Worm (Caenorhabditis elegans) whole organism, L3 larva: ENCODE results near the gene R144.10.

Experiments used
- R02D3.7 ChIP-seq: fragments of 150-350 bp; optimal IDR thresholded peaks from 2 replicates; lab custom pipeline; 2014; ENCODE audit warnings: missing biosample characterization, missing genetic modification characterization
- ZK546.5 ChIP-seq: sonication (generic microtip); optimal IDR thresholded peaks from 2 replicates; lab custom pipeline; 2017; ENCODE audit warnings: missing biosample characterization, missing genetic modification characterization
- aly-2 ChIP-seq: fragments of 150-350 bp; optimal IDR thresholded peaks from 2 replicates; lab custom pipeline; 2014; ENCODE audit warnings: missing biosample characterization, missing genetic modification characterization
- ama-1 ChIP-seq: fragments of 150-350 bp; optimal IDR thresholded peaks from 2 replicates; lab custom pipeline; 2018
- ceh-16 ChIP-seq: sonication (generic microtip); optimal IDR thresholded peaks from 2 replicates; lab custom pipeline; 2017; ENCODE audit warnings: missing biosample characterization, missing genetic modification characterization
- ceh-28 ChIP-seq: fragments of 150-350 bp; optimal IDR thresholded peaks from 2 replicates; lab custom pipeline; 2014; ENCODE audit warnings: missing biosample characterization, missing genetic modification reagents, missing genetic modification characterization
- ceh-9 ChIP-seq: sonication (generic microtip); optimal IDR thresholded peaks from 2 replicates; lab custom pipeline; 2018; ENCODE audit warnings: missing biosample characterization, missing genetic modification characterization
- daf-12 ChIP-seq: fragments of 150-350 bp; optimal IDR thresholded peaks from 2 replicates; lab custom pipeline; 2014; ENCODE audit warnings: missing biosample characterization, missing genetic modification reagents, missing genetic modification characterization
- egl-27 ChIP-seq: sonication (generic microtip); optimal IDR thresholded peaks from 4 replicates; lab custom pipeline; 2017; ENCODE audit warnings: missing biosample characterization, missing genetic modification reagents, missing genetic modification characterization
- egl-5 ChIP-seq: fragments of 150-350 bp; optimal IDR thresholded peaks from 2 replicates; lab custom pipeline; 2017; ENCODE audit warnings: missing biosample characterization, missing genetic modification reagents, missing genetic modification characterization, inconsistent platforms
- elt-1 ChIP-seq: fragments of 150-350 bp; optimal IDR thresholded peaks from 2 replicates; lab custom pipeline; 2014; ENCODE audit warnings: missing biosample characterization, missing genetic modification characterization
- elt-2 ChIP-seq: sonication (generic microtip); optimal IDR thresholded peaks from 2 replicates; lab custom pipeline; 2016; ENCODE audit warnings: missing genetic modification reagents, mild to moderate bottlenecking, missing genetic modification characterization, missing compliant biosample characterization
- elt-3 ChIP-seq, 3 experiments: fragments of 150-350 bp in 1 of 3; sonication (generic microtip) in 2 of 3; optimal IDR thresholded peaks; 2 replicates in 2 of 3; 4 replicates in 1 of 3; lab custom pipeline; 2014 to 2017; ENCODE audit warnings: missing biosample characterization in 3 of 3, missing genetic modification characterization in 3 of 3
- eor-1 ChIP-seq, 2 experiments: fragments of 150-350 bp; optimal IDR thresholded peaks; 2 replicates each; lab custom pipeline; 2014 to 2018; ENCODE audit warnings: missing biosample characterization in 2 of 2, missing genetic modification characterization in 2 of 2
- fkh-10 ChIP-seq: sonication (generic microtip); optimal IDR thresholded peaks from 2 replicates; lab custom pipeline; 2017; ENCODE audit warnings: missing biosample characterization, missing genetic modification reagents, missing genetic modification characterization
- fkh-2 ChIP-seq: fragments of 150-350 bp; optimal IDR thresholded peaks from 2 replicates; lab custom pipeline; 2014; ENCODE audit warnings: missing biosample characterization, missing genetic modification reagents, missing genetic modification characterization
- fos-1 ChIP-seq: fragments of 150-350 bp; optimal IDR thresholded peaks from 2 replicates; lab custom pipeline; 2014; ENCODE audit warnings: missing biosample characterization, missing genetic modification characterization
- hmg-11 ChIP-seq: sonication (generic microtip); optimal IDR thresholded peaks from 2 replicates; lab custom pipeline; 2016; ENCODE audit warnings: missing genetic modification characterization, missing compliant biosample characterization
- jun-1 ChIP-seq: fragments of 150-350 bp; optimal IDR thresholded peaks from 2 replicates; lab custom pipeline; 2014; ENCODE audit warnings: missing biosample characterization, missing genetic modification reagents, missing genetic modification characterization
- lin-15B ChIP-seq: fragments of 150-350 bp; optimal IDR thresholded peaks from 2 replicates; lab custom pipeline; 2014; ENCODE audit warnings: missing biosample characterization, missing genetic modification characterization
- lin-39 ChIP-seq: fragments of 150-350 bp; optimal IDR thresholded peaks from 2 replicates; lab custom pipeline; 2018; ENCODE audit warnings: missing biosample characterization, missing genetic modification reagents, missing genetic modification characterization
- lsy-12 ChIP-seq: sonication (generic microtip); optimal IDR thresholded peaks from 2 replicates; lab custom pipeline; 2016; ENCODE audit warnings: mild to moderate bottlenecking, missing genetic modification characterization, missing compliant biosample characterization
- mdl-1 ChIP-seq: fragments of 150-350 bp; optimal IDR thresholded peaks from 2 replicates; lab custom pipeline; 2014; ENCODE audit warnings: missing biosample characterization, missing genetic modification characterization
- nfya-1 ChIP-seq: sonication (generic microtip); optimal IDR thresholded peaks from 2 replicates; lab custom pipeline; 2017; ENCODE audit warnings: missing genetic modification characterization, mild to moderate bottlenecking, missing compliant biosample characterization, antibody characterized with exemption, moderate library complexity; ENCODE audit not compliant: insufficient read depth
- nhr-11 ChIP-seq: fragments of 150-350 bp; optimal IDR thresholded peaks from 2 replicates; lab custom pipeline; 2014; ENCODE audit warnings: missing biosample characterization, missing genetic modification characterization
- nhr-12 ChIP-seq: fragments of 150-350 bp; optimal IDR thresholded peaks from 2 replicates; lab custom pipeline; 2014; ENCODE audit warnings: missing biosample characterization, missing genetic modification characterization
- nhr-23 ChIP-seq: fragments of 150-350 bp; optimal IDR thresholded peaks from 2 replicates; lab custom pipeline; 2014; ENCODE audit warnings: missing biosample characterization, missing genetic modification reagents, missing genetic modification characterization
- nhr-237 ChIP-seq: fragments of 150-350 bp; optimal IDR thresholded peaks from 2 replicates; lab custom pipeline; 2014; ENCODE audit warnings: missing biosample characterization, missing genetic modification characterization
- nhr-25 ChIP-seq: sonication (generic microtip); optimal IDR thresholded peaks from 2 replicates; lab custom pipeline; 2017; ENCODE audit warnings: missing biosample characterization, missing genetic modification characterization
- nhr-28 ChIP-seq: fragments of 150-350 bp; optimal IDR thresholded peaks from 2 replicates; lab custom pipeline; 2014; ENCODE audit warnings: missing biosample characterization, missing genetic modification characterization
- nhr-43 ChIP-seq: sonication (generic microtip); optimal IDR thresholded peaks from 2 replicates; lab custom pipeline; 2016; ENCODE audit warnings: mild to moderate bottlenecking, missing genetic modification characterization, missing compliant biosample characterization; ENCODE audit not compliant: poor library complexity, severe bottlenecking
- nhr-67 ChIP-seq: fragments of 150-350 bp; optimal IDR thresholded peaks from 2 replicates; lab custom pipeline; 2014; ENCODE audit warnings: missing biosample characterization, missing genetic modification characterization
- nhr-76 ChIP-seq: fragments of 150-350 bp; sonication (generic microtip); optimal IDR thresholded peaks from 5 replicates; lab custom pipeline; 2014; ENCODE audit warnings: missing biosample characterization, missing genetic modification characterization
- pha-4 ChIP-seq: fragments of 150-350 bp; optimal IDR thresholded peaks from 2 replicates; lab custom pipeline; 2014; ENCODE audit warnings: missing biosample characterization, missing genetic modification reagents, missing genetic modification characterization
- pqm-1 ChIP-seq: fragments of 150-350 bp; optimal IDR thresholded peaks from 2 replicates; lab custom pipeline; 2017; ENCODE audit warnings: missing biosample characterization, missing genetic modification characterization, inconsistent platforms
- sea-2 ChIP-seq: fragments of 150-350 bp; sonication (generic microtip); optimal IDR thresholded peaks from 4 replicates; lab custom pipeline; 2014; ENCODE audit warnings: missing biosample characterization, missing genetic modification reagents, missing genetic modification characterization
- skn-1 ChIP-seq: fragments of 150-350 bp; optimal IDR thresholded peaks from 2 replicates; lab custom pipeline; 2014; ENCODE audit warnings: missing biosample characterization, missing genetic modification characterization
- snpc-4 ChIP-seq: fragments of 150-350 bp; optimal IDR thresholded peaks from 2 replicates; lab custom pipeline; 2014; ENCODE audit warnings: missing biosample characterization, missing genetic modification characterization
- tbx-2 ChIP-seq: sonication (generic microtip); optimal IDR thresholded peaks from 2 replicates; lab custom pipeline; 2016; ENCODE audit warnings: mild to moderate bottlenecking, missing genetic modification characterization, missing compliant biosample characterization
- unc-39 ChIP-seq: sonication (generic microtip); optimal IDR thresholded peaks from 4 replicates; lab custom pipeline; 2017; ENCODE audit warnings: missing biosample characterization, missing genetic modification characterization
- unc-62 ChIP-seq: fragments of 150-350 bp; sonication (generic microtip); optimal IDR thresholded peaks from 4 replicates; lab custom pipeline; 2014; ENCODE audit warnings: missing biosample characterization, missing genetic modification reagents, missing genetic modification characterization
- zag-1 ChIP-seq: fragments of 150-350 bp; optimal IDR thresholded peaks from 2 replicates; lab custom pipeline; 2014; ENCODE audit warnings: missing biosample characterization, missing genetic modification characterization
- ztf-11 ChIP-seq: fragments of 150-350 bp; optimal IDR thresholded peaks from 2 replicates; lab custom pipeline; 2014; ENCODE audit warnings: missing biosample characterization, missing genetic modification characterization
- ztf-4 ChIP-seq: fragments of 150-350 bp; optimal IDR thresholded peaks from 2 replicates; lab custom pipeline; 2014; ENCODE audit warnings: missing biosample characterization, missing genetic modification characterization

The R144.10 gene

DNA sequence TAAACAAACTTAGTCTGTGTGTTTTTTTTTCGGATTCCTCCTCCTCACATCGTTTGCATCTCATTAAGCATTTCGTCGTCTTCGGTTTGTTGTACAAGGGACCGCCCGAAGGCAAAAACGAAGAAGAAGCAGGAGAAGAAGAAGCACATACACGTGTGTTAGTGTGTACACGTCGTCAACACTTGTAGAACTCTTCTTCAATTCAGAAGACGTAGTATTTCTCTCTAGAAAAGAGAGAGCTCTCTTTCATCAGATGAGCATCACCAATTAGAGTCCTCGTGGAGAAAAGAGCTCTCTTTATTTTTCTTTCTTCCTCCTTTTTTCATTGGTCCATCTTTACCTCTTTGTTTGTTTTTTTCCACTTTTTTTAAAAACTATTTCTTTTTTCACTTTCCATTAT, 34.0 kb downstream of the R144.10 start:
- TF ChIP-seq nhr-67 (tag; lab: Kevin White, UChicago), result no peak
- peak; percentile 12 for TF ChIP-seq nfya-1 (tag; lab: Kevin White, UChicago)
- TF ChIP-seq nhr-43 (tag; lab: Kevin White, UChicago), result no peak

- TF ChIP-seq unc-39 (no peak), R02D3.7 (tag; lab: Kevin White, UChicago) (no peak), fkh-10 (GFP tag; lab: Kevin White, UChicago) (peak; percentile 94), lin-39 (no peak)
- TF ChIP-seq, all 47 proteins: peak for 1
Observed at ce11 chrIII:4967236-4967635, 34.9 kb downstream of the R144.10 start.

- no peak for TF ChIP-seq ama-1 (lab: Kevin White, UChicago)
- TF ChIP-seq zag-1 (tag; lab: Kevin White, UChicago), result no peak
- no peak for TF ChIP-seq elt-3 (tag; optimal IDR thresholded peaks at IDR 0.05; lab: Kevin White, UChicago)
- no peak for TF ChIP-seq fos-1 (tag; lab: Kevin White, UChicago)
- TF ChIP-seq nhr-28, result no peak
- no peak for TF ChIP-seq egl-5 (tag; lab: Kevin White, UChicago)
- TF ChIP-seq ztf-11 (tag; lab: Kevin White, UChicago), result no peak
- no peak for TF ChIP-seq pha-4 (tag; lab: Kevin White, UChicago)
- TF ChIP-seq nfya-1 (tag; lab: Kevin White, UChicago), result no peak
- no peak for TF ChIP-seq fkh-2 (tag; lab: Kevin White, UChicago)
- no peak for TF ChIP-seq aly-2 (tag; lab: Kevin White, UChicago)
- no peak for TF ChIP-seq elt-1 (tag; lab: Kevin White, UChicago)
- TF ChIP-seq R02D3.7 (tag; lab: Kevin White, UChicago), result no peak
- TF ChIP-seq sea-2, result no peak
- no peak for TF ChIP-seq skn-1 (tag; lab: Kevin White, UChicago)
- TF ChIP-seq nhr-67 (tag; lab: Kevin White, UChicago), result no peak
- TF ChIP-seq, all 47 proteins: peak for 0
Observed at ce11 chrIII:4965271-4965670, 36.9 kb downstream of the R144.10 start, which contains the start of gene nca-2. Gene nca-2 (plus strand): TSS chrIII:4965571.

DNA sequence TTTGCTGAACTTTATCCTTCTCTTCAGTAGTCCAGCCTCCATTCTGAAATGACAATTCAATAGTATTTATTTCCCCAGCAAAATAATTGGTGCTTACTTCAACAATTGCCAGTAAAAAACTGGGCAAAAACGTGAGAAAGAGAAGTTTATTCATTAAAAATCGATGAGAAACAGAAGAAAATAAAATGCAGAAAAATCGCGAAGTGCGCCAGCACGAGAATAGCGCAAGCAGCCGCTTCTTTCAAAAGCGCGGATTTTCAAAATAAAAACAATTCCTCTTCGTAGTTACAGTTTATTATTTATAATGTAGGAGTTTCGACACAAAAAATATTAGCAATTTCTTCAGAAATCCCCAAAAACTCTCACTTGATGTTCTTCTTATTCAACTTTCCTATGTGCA, 39.2 kb downstream of the R144.10 start, which contains the start of gene C27F2.9:
C27F2.9 (minus strand) TSS at position 159 of the 400 bp plus-strand sequence.
- TF ChIP-seq nhr-25 (tag; lab: Kevin White, UChicago) (peak; percentile 79), unc-62 (GFP tag; lab: Kevin White, UChicago) (no peak), ztf-4 (no peak), mdl-1 (no peak), nhr-67 (tag; lab: Kevin White, UChicago) (no peak), sea-2 (no peak), nhr-23 (peak; percentile 91), snpc-4 (tag; lab: Kevin White, UChicago) (peak; percentile 91), elt-2 (peak; percentile 55), nhr-237 (tag; lab: Kevin White, UChicago) (no peak), tbx-2 (tag; lab: Kevin White, UChicago) (peak; percentile 70), ZK546.5 (tag; lab: Kevin White, UChicago) (no peak), fkh-10 (GFP tag; lab: Kevin White, UChicago) (peak; percentile 3), nhr-43 (tag; lab: Kevin White, UChicago) (peak; percentile 83), pha-4 (tag; lab: Kevin White, UChicago) (peak; percentile 92), fkh-2 (tag; lab: Kevin White, UChicago) (peak; percentile 22), lsy-12 (peak; percentile 72), ceh-28 (peak; percentile 75), zag-1 (tag; lab: Kevin White, UChicago) (no peak), fos-1 (tag; lab: Kevin White, UChicago) (no peak), pqm-1 (tag; lab: Kevin White, UChicago) (peak; percentile 34), ceh-16 (tag; lab: Kevin White, UChicago) (no peak), aly-2 (tag; lab: Kevin White, UChicago) (no peak), jun-1 (tag; lab: Kevin White, UChicago) (peak; percentile 60), nhr-76 (tag; lab: Kevin White, UChicago) (no peak), nfya-1 (tag; lab: Kevin White, UChicago) (peak; percentile 92), nhr-11 (tag; lab: Kevin White, UChicago) (peak; percentile 51), egl-5 (tag; lab: Kevin White, UChicago) (peak; percentile 12), skn-1 (tag; lab: Kevin White, UChicago) (peak; percentile 64), lin-15B (tag; lab: Kevin White, UChicago) (peak; percentile 84), unc-39 (no peak), daf-12 (tag; lab: Kevin White, UChicago) (no peak), hmg-11 (tag; lab: Kevin White, UChicago) (peak; percentile 63), eor-1 (tag; optimal IDR thresholded peaks at IDR 0.05; lab: Kevin White, UChicago) (no peak), ama-1 (lab: Kevin White, UChicago) (peak; percentile 43), egl-27 (tag; lab: Kevin White, UChicago) (no peak), ceh-9 (tag; lab: Kevin White, UChicago) (no peak), nhr-12 (tag; lab: Kevin White, UChicago) (no peak), ztf-11 (tag; lab: Kevin White, UChicago) (no peak), lin-39 (peak; percentile 67), elt-1 (tag; lab: Kevin White, UChicago) (no peak), nhr-28 (no peak), R02D3.7 (tag; lab: Kevin White, UChicago) (peak; percentile 79)
